Fruit fly (Drosophila melanogaster) whole organism, pupa: ENCODE data around the gene CG31998.

Experiments
- CG10348 ChIP-seq: fragments of 200-800 bp; sonication (Bioruptor generic); IDR thresholded peaks from 2 replicates; pipeline ENCODE4 v1.3.6; 2022; ENCODE audit warnings: missing biosample characterization, missing genetic modification characterization
- CG12605 ChIP-seq: fragments of 200-800 bp; sonication (Bioruptor generic); IDR thresholded peaks from 2 replicates; pipeline ENCODE4 v1.3.6; 2022; ENCODE audit warnings: missing biosample characterization, missing genetic modification characterization
- CG13204 ChIP-seq: fragments of 200-800 bp; sonication (Bioruptor generic); optimal IDR thresholded peaks from 2 replicates; lab custom pipeline; 2018; ENCODE audit warnings: missing biosample characterization, mild to moderate bottlenecking, missing genetic modification characterization, moderate library complexity
- CG17806 ChIP-seq: fragments of 200-800 bp; sonication (Bioruptor generic); optimal IDR thresholded peaks from 2 replicates; lab custom pipeline; 2018; ENCODE audit warnings: missing biosample characterization, mild to moderate bottlenecking, missing genetic modification characterization, moderate library complexity
- CG32121 ChIP-seq: fragments of 200-800 bp; sonication (Bioruptor generic); IDR thresholded peaks from 2 replicates; pipeline ENCODE4 v1.3.6; 2022; ENCODE audit warnings: missing biosample characterization, missing genetic modification characterization
- CG34367 ChIP-seq: fragments of 200-800 bp; sonication (Bioruptor generic); optimal IDR thresholded peaks from 2 replicates; lab custom pipeline; 2018; ENCODE audit warnings: missing biosample characterization, mild to moderate bottlenecking, missing genetic modification characterization
- CG8159 ChIP-seq: fragments of 200-800 bp; sonication (Bioruptor generic); optimal IDR thresholded peaks from 3 replicates; lab custom pipeline; 2018; ENCODE audit warnings: missing biosample characterization, mild to moderate bottlenecking, missing genetic modification characterization, moderate library complexity
- CG9948 ChIP-seq: fragments of 200-800 bp; sonication (Bioruptor generic); optimal IDR thresholded peaks from 2 replicates; lab custom pipeline; 2018; ENCODE audit warnings: missing biosample characterization, mild to moderate bottlenecking, missing genetic modification characterization, moderate library complexity
- EcR ChIP-seq: fragments of 200-800 bp; sonication (Bioruptor generic); optimal IDR thresholded peaks from 3 replicates; lab custom pipeline; 2019; ENCODE audit warnings: missing biosample characterization, missing genetic modification characterization, mild to moderate bottlenecking, moderate library complexity, missing genetic modification reagents
- Pif1A ChIP-seq: fragments of 200-800 bp; sonication (Bioruptor generic); optimal IDR thresholded peaks from 3 replicates; lab custom pipeline; 2016; ENCODE audit warnings: missing biosample characterization, missing genetic modification characterization
- Pif1B ChIP-seq: fragments of 200-800 bp; sonication (Bioruptor generic); optimal IDR thresholded peaks from 3 replicates; lab custom pipeline; 2016; ENCODE audit warnings: missing biosample characterization, missing genetic modification characterization
- fd96Ca ChIP-seq: fragments of 200-800 bp; sonication (Bioruptor generic); IDR thresholded peaks from 3 replicates; pipeline ENCODE4 v1.3.6; 2022; ENCODE audit warnings: missing biosample characterization, missing genetic modification characterization
- gl ChIP-seq: fragments of 200-800 bp; sonication (Bioruptor generic); optimal IDR thresholded peaks from 2 replicates; lab custom pipeline; 2018; ENCODE audit warnings: missing biosample characterization, mild to moderate bottlenecking, missing genetic modification characterization
- rn ChIP-seq: fragments of 200-800 bp; sonication (Bioruptor generic); IDR thresholded peaks from 2 replicates; pipeline ENCODE4 v1.3.6; 2022; ENCODE audit warnings: missing biosample characterization, missing genetic modification characterization

DNA sequence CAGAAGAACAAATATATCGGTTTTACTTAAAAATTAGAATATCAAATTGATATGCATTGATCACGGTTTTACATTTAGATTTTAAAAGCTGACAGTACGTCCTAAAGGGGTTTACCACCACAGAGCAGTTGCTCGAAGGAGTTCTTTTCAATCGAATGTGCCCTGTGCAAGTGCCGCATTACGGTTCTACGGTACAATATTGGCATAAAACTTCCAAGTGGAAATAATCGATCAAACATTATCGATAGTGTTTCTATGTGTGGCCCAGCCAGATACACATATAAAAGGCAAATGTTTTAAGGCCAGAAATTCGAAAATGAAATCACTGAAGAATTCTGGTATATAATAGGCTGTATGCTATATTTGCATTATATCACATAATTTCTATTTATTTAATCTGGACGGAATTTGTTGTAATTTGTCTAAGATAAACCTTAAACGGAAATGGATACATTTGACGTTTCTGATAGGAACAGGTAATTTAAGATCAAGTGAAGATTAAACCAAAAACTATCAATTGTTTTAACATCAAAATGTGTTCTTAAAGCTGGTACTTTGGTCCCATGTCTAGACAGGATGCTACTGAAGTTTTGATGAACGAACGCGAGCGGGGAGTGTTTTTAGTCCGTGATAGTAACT is 4.4 kb upstream of the CG31998 start, which contains the start of gene Crk:
- TF ChIP-seq CG13204 (GFP tag; lab: Kevin White, UChicago) (no peak), fd96Ca (GFP tag; lab: Robert Waterston, UW) (no peak), rn (no peak), CG32121 (GFP tag; lab: Robert Waterston, UW) (no peak), CG10348 (no peak), gl (tag; lab: Kevin White, UChicago) (no peak), EcR (no peak), Pif1B (GFP tag; lab: Kevin White, UChicago) (no peak), CG9948 (tag; lab: Kevin White, UChicago) (no peak), CG34367 (tag; lab: Kevin White, UChicago) (no peak), CG8159 (tag; lab: Kevin White, UChicago) (no peak), CG12605 (GFP tag; lab: Robert Waterston, UW) (no peak), Pif1A (GFP tag; lab: Kevin White, UChicago) (no peak), CG17806 (tag; lab: Kevin White, UChicago) (no peak)
